Worm (Caenorhabditis elegans) whole organism, L2 larva: ENCODE measurements around the gene pst-2.

Experiments used
- Y55F3AM.14 ChIP-seq: fragments of 200-800 bp; sonication (Bioruptor generic); optimal IDR thresholded peaks from 2 replicates; lab custom pipeline; 2018; ENCODE audit warnings: mild to moderate bottlenecking, missing genetic modification characterization, missing compliant biosample characterization
- ama-1 ChIP-seq: fragments of 150-350 bp; optimal IDR thresholded peaks from 2 replicates; lab custom pipeline; 2018; ENCODE audit warnings: inconsistent platforms
- ceh-16 ChIP-seq: fragments of 150-350 bp; optimal IDR thresholded peaks from 2 replicates; lab custom pipeline; 2014; ENCODE audit warnings: missing biosample characterization, missing genetic modification characterization
- ceh-82 ChIP-seq: fragments of 150-350 bp; optimal IDR thresholded peaks from 2 replicates; lab custom pipeline; 2014; ENCODE audit warnings: missing biosample characterization, missing genetic modification characterization
- lin-13 ChIP-seq: fragments of 150-350 bp; optimal IDR thresholded peaks from 2 replicates; lab custom pipeline; 2014; ENCODE audit warnings: missing biosample characterization, missing genetic modification reagents, missing genetic modification characterization
- mdl-1 ChIP-seq, 2 experiments: fragments of 150-350 bp in 1 of 2; sonication (generic microtip) in 1 of 2; optimal IDR thresholded peaks; 2 replicates each; lab custom pipeline; 2017; ENCODE audit warnings: missing biosample characterization in 2 of 2, missing genetic modification characterization in 2 of 2
- nhr-25 ChIP-seq: fragments of 150-350 bp; sonication (generic microtip); optimal IDR thresholded peaks from 3 replicates; lab custom pipeline; 2014; ENCODE audit warnings: missing biosample characterization, missing genetic modification characterization

DNA sequence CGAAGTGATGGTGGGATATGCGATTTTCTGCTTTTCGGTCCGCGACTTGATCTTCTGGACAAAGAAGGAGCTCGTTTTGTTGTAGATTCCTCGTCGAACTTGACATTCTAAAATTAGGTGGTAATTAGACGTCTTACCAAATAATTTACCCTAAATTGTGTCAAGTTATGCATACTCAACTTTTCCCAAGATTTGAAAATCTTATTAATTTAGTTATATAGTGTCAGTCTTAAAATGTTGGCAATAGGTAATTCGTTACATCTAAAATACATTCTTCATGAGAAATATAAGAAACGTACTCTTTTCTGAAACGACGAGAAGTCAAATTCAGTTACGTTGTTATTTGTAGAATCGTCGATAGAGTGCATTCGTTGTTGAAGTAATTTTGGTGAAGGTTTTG is 27.3 kb downstream of the pst-2 start:
- TF ChIP-seq mdl-1 (tag; optimal IDR thresholded peaks at IDR 0.05; lab: Kevin White, UChicago) (no peak), Y55F3AM.14 (no peak), ceh-82 (tag; lab: Kevin White, UChicago) (no peak), ceh-16 (tag; lab: Kevin White, UChicago) (no peak), lin-13 (no peak), ama-1 (no peak), nhr-25 (tag; lab: Kevin White, UChicago) (no peak)
